Fruit fly (Drosophila melanogaster) whole organism, embryonic: ENCODE measurements around the gene CG43203.

Experiments used
- ATbp ChIP-seq: fragments of 200-800 bp; sonication (Bioruptor generic); optimal IDR thresholded peaks from 2 replicates; lab custom pipeline; 2017; ENCODE audit warnings: missing biosample characterization, mild to moderate bottlenecking, missing genetic modification characterization, missing genetic modification reagents
- Aef1 ChIP-seq: fragments of 200-800 bp; sonication (Bioruptor generic); IDR thresholded peaks from 3 replicates; pipeline ENCODE4 v1.3.6; 2022; ENCODE audit warnings: missing biosample characterization, missing genetic modification characterization
- Antp ChIP-seq: fragments of 200-800 bp; sonication (Bioruptor generic); optimal IDR thresholded peaks from 3 replicates; lab custom pipeline; 2016; ENCODE audit warnings: missing biosample characterization, missing genetic modification characterization
- CG10267 ChIP-seq: fragments of 200-800 bp; sonication (Bioruptor generic); optimal IDR thresholded peaks from 2 replicates; lab custom pipeline; 2018; ENCODE audit warnings: missing biosample characterization, mild to moderate bottlenecking, missing genetic modification characterization, moderate library complexity
- CG10321 ChIP-seq: fragments of 200-800 bp; sonication (Bioruptor generic); IDR thresholded peaks from 2 replicates; pipeline ENCODE4 v1.3.6; 2022; ENCODE audit warnings: missing biosample characterization, missing genetic modification characterization
- CG10565 ChIP-seq: fragments of 200-800 bp; sonication (Bioruptor generic); optimal IDR thresholded peaks from 3 replicates; lab custom pipeline; 2016; ENCODE audit warnings: missing biosample characterization, mild to moderate bottlenecking, missing genetic modification characterization
- CG13123 ChIP-seq: fragments of 200-800 bp; sonication (Bioruptor generic); optimal IDR thresholded peaks from 2 replicates; lab custom pipeline; 2016; ENCODE audit warnings: missing biosample characterization, missing genetic modification characterization
- CG15479 ChIP-seq: fragments of 200-800 bp; sonication (Bioruptor generic); optimal IDR thresholded peaks from 3 replicates; lab custom pipeline; 2019; ENCODE audit warnings: missing biosample characterization, mild to moderate bottlenecking, missing genetic modification characterization, moderate library complexity
- CG17359 ChIP-seq: fragments of 200-800 bp; sonication (Bioruptor generic); optimal IDR thresholded peaks from 3 replicates; lab custom pipeline; 2018; ENCODE audit warnings: missing biosample characterization, mild to moderate bottlenecking, missing genetic modification characterization, moderate library complexity
- CG18262 ChIP-seq: fragments of 200-800 bp; optimal IDR thresholded peaks from 3 replicates; lab custom pipeline; 2019; ENCODE audit warnings: missing biosample characterization, mild to moderate bottlenecking, missing genetic modification characterization, moderate library complexity
- CG18476 ChIP-seq: fragments of 200-800 bp; sonication (Bioruptor generic); optimal IDR thresholded peaks from 2 replicates; lab custom pipeline; 2016; ENCODE audit warnings: missing biosample characterization, mild to moderate bottlenecking, missing genetic modification characterization
- CG18619 ChIP-seq: fragments of 200-800 bp; sonication (Bioruptor generic); optimal IDR thresholded peaks from 3 replicates; lab custom pipeline; 2017; ENCODE audit warnings: missing biosample characterization, mild to moderate bottlenecking, missing genetic modification characterization
- CG2202 ChIP-seq: fragments of 200-800 bp; sonication (Bioruptor generic); optimal IDR thresholded peaks from 2 replicates; lab custom pipeline; 2018; ENCODE audit warnings: missing biosample characterization, mild to moderate bottlenecking, missing genetic modification characterization
- CG2712 ChIP-seq: fragments of 200-800 bp; optimal IDR thresholded peaks from 3 replicates; lab custom pipeline; 2019; ENCODE audit warnings: missing biosample characterization, mild to moderate bottlenecking, missing genetic modification characterization, moderate library complexity
- CG2889 ChIP-seq: fragments of 200-800 bp; sonication (Bioruptor generic); IDR thresholded peaks from 3 replicates; pipeline ENCODE4 v1.3.6; 2022; ENCODE audit warnings: missing biosample characterization, missing genetic modification characterization
- CG4282 ChIP-seq: fragments of 200-800 bp; sonication (Bioruptor generic); optimal IDR thresholded peaks from 2 replicates; lab custom pipeline; 2016; ENCODE audit warnings: missing biosample characterization, missing genetic modification characterization
- CG4360 ChIP-seq: fragments of 200-800 bp; sonication (Bioruptor generic); IDR thresholded peaks from 2 replicates; pipeline ENCODE4 v1.3.6; 2022; ENCODE audit warnings: missing biosample characterization, missing genetic modification characterization
- CG4424 ChIP-seq: fragments of 200-800 bp; sonication (Bioruptor generic); optimal IDR thresholded peaks from 3 replicates; lab custom pipeline; 2016; ENCODE audit warnings: missing biosample characterization, missing genetic modification characterization
- CG6254 ChIP-seq: fragments of 200-800 bp; sonication (Bioruptor generic); optimal IDR thresholded peaks from 3 replicates; lab custom pipeline; 2017; ENCODE audit warnings: mild to moderate bottlenecking, missing biosample characterization, missing genetic modification reagents, missing genetic modification characterization
- D ChIP-seq, 2 experiments: fragments of 200-800 bp in 1 of 2; fragments of >200 bp in 1 of 2; sonication (Bioruptor generic) in 1 of 2; optimal IDR thresholded peaks; 2 replicates in 1 of 2; 3 replicates in 1 of 2; lab custom pipeline; 2017; ENCODE audit warnings: mild to moderate bottlenecking in 1 of 2, missing biosample characterization in 1 of 2, missing genetic modification characterization in 1 of 2, missing genetic modification reagents in 1 of 2
- Deaf1 ChIP-seq: fragments of 200-800 bp; optimal IDR thresholded peaks from 3 replicates; lab custom pipeline; 2019; ENCODE audit warnings: missing biosample characterization, mild to moderate bottlenecking, missing genetic modification characterization, moderate library complexity
- Dfd ChIP-seq, 2 experiments: fragments of >200 bp; optimal IDR thresholded peaks; 2 replicates each; lab custom pipeline; 2017; ENCODE audit warnings: missing biosample characterization in 2 of 2, missing genetic modification characterization in 2 of 2
- Dip2 ChIP-seq: fragments of 200-800 bp; sonication (Bioruptor generic); IDR thresholded peaks from 2 replicates; pipeline ENCODE4 v1.3.6; 2022; ENCODE audit warnings: missing biosample characterization, missing genetic modification characterization
- ERR ChIP-seq: fragments of 200-800 bp; sonication (Bioruptor generic); optimal IDR thresholded peaks from 2 replicates; lab custom pipeline; 2016; ENCODE audit warnings: missing biosample characterization, missing genetic modification characterization
- Gsc ChIP-seq: fragments of 200-800 bp; sonication (Bioruptor generic); IDR thresholded peaks from 2 replicates; pipeline ENCODE4 v1.3.6; 2022; ENCODE audit warnings: missing biosample characterization, missing genetic modification characterization
- Nf-YA ChIP-seq: fragments of 200-800 bp; sonication (Bioruptor generic); IDR thresholded peaks from 2 replicates; pipeline ENCODE4 v1.3.6; 2022; ENCODE audit warnings: missing biosample characterization, missing genetic modification characterization
- PHDP ChIP-seq: fragments of 200-800 bp; sonication (Bioruptor generic); optimal IDR thresholded peaks from 3 replicates; lab custom pipeline; 2018; ENCODE audit warnings: missing biosample characterization, mild to moderate bottlenecking, missing genetic modification characterization, moderate library complexity
- bcd ChIP-seq: fragments of 200-800 bp; sonication (Bioruptor generic); optimal IDR thresholded peaks from 2 replicates; lab custom pipeline; 2017; ENCODE audit warnings: missing biosample characterization, mild to moderate bottlenecking, missing genetic modification characterization
- cg ChIP-seq: fragments of 200-800 bp; sonication (Bioruptor generic); optimal IDR thresholded peaks from 3 replicates; lab custom pipeline; 2019; ENCODE audit warnings: missing biosample characterization, mild to moderate bottlenecking, missing genetic modification characterization, moderate library complexity
- chif ChIP-seq, 2 experiments: fragments of 200-800 bp; sonication (Bioruptor generic); optimal IDR thresholded peaks; 3 replicates each; lab custom pipeline; 2016; ENCODE audit warnings: missing biosample characterization in 2 of 2, missing genetic modification characterization in 2 of 2
- crol ChIP-seq: fragments of 200-800 bp; sonication (Bioruptor generic); IDR thresholded peaks from 2 replicates; pipeline ENCODE4 v1.3.6; 2022; ENCODE audit warnings: missing biosample characterization, missing genetic modification characterization
- dimm ChIP-seq: fragments of 200-800 bp; sonication (Bioruptor generic); IDR thresholded peaks from 2 replicates; pipeline ENCODE4 v1.3.6; 2022; ENCODE audit warnings: missing biosample characterization, missing genetic modification characterization
- gem ChIP-seq: fragments of 200-800 bp; sonication (Bioruptor generic); optimal IDR thresholded peaks from 2 replicates; lab custom pipeline; 2019; ENCODE audit warnings: missing biosample characterization, mild to moderate bottlenecking, missing genetic modification characterization, moderate library complexity
- grn ChIP-seq: fragments of 200-800 bp; sonication (Bioruptor generic); optimal IDR thresholded peaks from 3 replicates; lab custom pipeline; 2017; ENCODE audit warnings: missing biosample characterization, missing genetic modification characterization
- hb ChIP-seq: fragments of 200-800 bp; sonication (Bioruptor generic); IDR thresholded peaks from 3 replicates; pipeline ENCODE4 v1.3.6; 2022; ENCODE audit warnings: missing biosample characterization, missing genetic modification characterization; ENCODE audit not compliant: partially characterized antibody
- lbe ChIP-seq: fragments of 200-800 bp; sonication (Bioruptor generic); optimal IDR thresholded peaks from 2 replicates; lab custom pipeline; 2016; ENCODE audit warnings: missing biosample characterization, mild to moderate bottlenecking, missing genetic modification characterization
- lmd ChIP-seq: fragments of 200-800 bp; sonication (Bioruptor generic); IDR thresholded peaks from 2 replicates; pipeline ENCODE4 v1.3.6; 2022; ENCODE audit warnings: missing biosample characterization, missing genetic modification characterization
- pb ChIP-seq: fragments of 200-800 bp; sonication (Bioruptor generic); optimal IDR thresholded peaks from 3 replicates; lab custom pipeline; 2016; ENCODE audit warnings: missing biosample characterization, missing genetic modification characterization
- pho ChIP-seq: fragments of 200-800 bp; sonication (Bioruptor generic); optimal IDR thresholded peaks from 2 replicates; lab custom pipeline; 2016; ENCODE audit warnings: missing biosample characterization, missing genetic modification characterization
- phol ChIP-seq: fragments of 200-800 bp; sonication (Bioruptor generic); optimal IDR thresholded peaks from 3 replicates; lab custom pipeline; 2018; ENCODE audit warnings: missing biosample characterization, mild to moderate bottlenecking, missing genetic modification characterization, moderate library complexity
- prd ChIP-seq, 3 experiments: fragments of >200 bp in 2 of 3; fragments of 200-800 bp in 1 of 3; sonication (Bioruptor generic) in 1 of 3; optimal IDR thresholded peaks in 2 of 3; IDR thresholded peaks in 1 of 3; 2 replicates in 2 of 3; 3 replicates in 1 of 3; pipeline versions ENCODE4 v1.3.6 to Lab custom; 2017 to 2022; ENCODE audit warnings: missing biosample characterization in 1 of 3, missing genetic modification characterization in 1 of 3
- pros ChIP-seq: fragments of 200-800 bp; sonication (Bioruptor generic); optimal IDR thresholded peaks from 3 replicates; lab custom pipeline; 2019; ENCODE audit warnings: missing biosample characterization, mild to moderate bottlenecking, missing genetic modification characterization, moderate library complexity
- slou ChIP-seq: fragments of 200-800 bp; sonication (Bioruptor generic); optimal IDR thresholded peaks from 3 replicates; lab custom pipeline; 2016; ENCODE audit warnings: missing biosample characterization, missing genetic modification characterization
- slp2 ChIP-seq: fragments of 200-800 bp; sonication (Bioruptor generic); optimal IDR thresholded peaks from 2 replicates; lab custom pipeline; 2016; ENCODE audit warnings: missing biosample characterization, missing genetic modification characterization
- ssp ChIP-seq: fragments of 200-800 bp; sonication (Bioruptor generic); IDR thresholded peaks from 2 replicates; pipeline ENCODE4 v1.3.6; 2022; ENCODE audit warnings: missing biosample characterization, missing genetic modification characterization
- stwl ChIP-seq: fragments of 200-800 bp; sonication (Bioruptor generic); optimal IDR thresholded peaks from 3 replicates; lab custom pipeline; 2018; ENCODE audit warnings: missing biosample characterization, mild to moderate bottlenecking, missing genetic modification characterization, moderate library complexity
- tio ChIP-seq: fragments of 200-800 bp; sonication (Bioruptor generic); optimal IDR thresholded peaks from 2 replicates; lab custom pipeline; 2017; ENCODE audit warnings: missing biosample characterization, missing genetic modification characterization, inconsistent platforms
- tll ChIP-seq, 2 experiments: fragments of 200-800 bp in 1 of 2; fragments of >200 bp in 1 of 2; sonication (Bioruptor generic) in 1 of 2; optimal IDR thresholded peaks; 2 replicates each; lab custom pipeline; 2017 to 2019; ENCODE audit warnings: missing biosample characterization in 2 of 2, missing genetic modification characterization in 2 of 2, mild to moderate bottlenecking in 1 of 2, moderate library complexity in 1 of 2
- toy ChIP-seq: fragments of 200-800 bp; sonication (Bioruptor generic); IDR thresholded peaks from 2 replicates; pipeline ENCODE4 v1.3.6; 2022; ENCODE audit warnings: missing biosample characterization, missing genetic modification characterization

The CG43203 gene

DNA sequence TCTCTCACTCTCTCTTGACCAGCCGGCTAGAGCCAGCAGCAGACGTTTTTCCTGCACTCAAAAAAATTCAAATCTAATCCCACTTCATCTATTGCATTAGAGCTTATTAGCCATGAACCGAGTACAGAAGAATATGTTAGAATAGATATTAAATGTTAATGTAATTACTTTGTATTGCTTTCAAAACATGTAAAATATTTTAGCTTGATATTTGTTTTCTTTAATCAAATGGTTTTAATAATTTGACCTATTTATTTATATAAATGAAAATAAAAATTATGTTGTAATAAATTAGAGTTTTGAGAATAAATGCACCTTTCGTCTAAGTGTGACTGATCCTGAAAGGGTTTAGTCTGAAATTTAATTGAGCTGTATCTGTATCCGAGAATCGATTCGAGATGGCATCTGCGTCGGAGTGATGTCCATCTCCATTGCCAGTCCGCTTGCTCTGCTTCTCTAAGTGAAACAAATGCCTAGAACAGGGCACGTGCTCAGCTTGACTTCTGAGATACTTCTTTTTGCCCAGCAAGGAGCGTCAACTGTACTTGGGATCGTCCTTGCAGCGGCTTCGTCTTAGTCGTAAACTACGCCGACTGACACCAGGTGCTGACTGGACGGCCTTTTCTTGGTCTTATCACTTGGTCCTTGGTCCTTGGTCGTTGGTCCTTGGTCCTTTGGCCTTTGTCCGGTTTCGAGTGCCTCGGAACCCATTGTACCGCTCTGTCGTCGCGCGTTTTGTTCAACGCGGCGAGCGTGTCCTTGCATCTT, 13.4 kb upstream of the CG43203 start (continued):
- no peak for TF ChIP-seq CG15479
- TF ChIP-seq chif (GFP tag; optimal IDR thresholded peaks at IDR 0.05; lab: Kevin White, UChicago) = no peak
- no peak for TF ChIP-seq CG18476
- peak; percentile 83 for TF ChIP-seq pros (GFP tag; lab: Kevin White, UChicago)
- no peak for TF ChIP-seq lbe
- TF ChIP-seq ssp (GFP tag; lab: Robert Waterston, UW) = no peak
- no peak for TF ChIP-seq dimm
- peak; percentile 1 for TF ChIP-seq phol
- no peak for TF ChIP-seq hb (GFP tag; lab: Robert Waterston, UW)
- no peak for TF ChIP-seq CG18619
- TF ChIP-seq Dfd (GFP tag; optimal IDR thresholded peaks at IDR 0.05; lab: Kevin White, UChicago) = no peak
- TF ChIP-seq ATbp (GFP tag; lab: Kevin White, UChicago) = no peak
- TF ChIP-seq CG6254 (GFP tag; lab: Kevin White, UChicago) = no peak
- TF ChIP-seq slou (GFP tag; lab: Kevin White, UChicago) = no peak
- no peak for TF ChIP-seq Aef1
- peak; percentile 4 for TF ChIP-seq gem
- TF ChIP-seq CG10565 (GFP tag; lab: Kevin White, UChicago) = no peak
- peak; percentile 13 for TF ChIP-seq CG10267
- no peak for TF ChIP-seq grn (GFP tag; lab: Kevin White, UChicago)
- no peak for TF ChIP-seq CG2202 (tag; lab: Kevin White, UChicago)
- TF ChIP-seq D (optimal IDR thresholded peaks at IDR 0.05; lab: Kevin White, UChicago) = peak; percentile 51
- no peak for TF ChIP-seq D (GFP tag; optimal IDR thresholded peaks at IDR 0.05; lab: Kevin White, UChicago)
- peak; percentile 34 for TF ChIP-seq CG2712 (tag; lab: Kevin White, UChicago)
- peak; percentile 38 for TF ChIP-seq CG18262 (tag; lab: Kevin White, UChicago)
- TF ChIP-seq pho (GFP tag; lab: Kevin White, UChicago) = no peak
- TF ChIP-seq Antp = no peak
- TF ChIP-seq Deaf1 (tag; lab: Kevin White, UChicago) = no peak

DNA sequence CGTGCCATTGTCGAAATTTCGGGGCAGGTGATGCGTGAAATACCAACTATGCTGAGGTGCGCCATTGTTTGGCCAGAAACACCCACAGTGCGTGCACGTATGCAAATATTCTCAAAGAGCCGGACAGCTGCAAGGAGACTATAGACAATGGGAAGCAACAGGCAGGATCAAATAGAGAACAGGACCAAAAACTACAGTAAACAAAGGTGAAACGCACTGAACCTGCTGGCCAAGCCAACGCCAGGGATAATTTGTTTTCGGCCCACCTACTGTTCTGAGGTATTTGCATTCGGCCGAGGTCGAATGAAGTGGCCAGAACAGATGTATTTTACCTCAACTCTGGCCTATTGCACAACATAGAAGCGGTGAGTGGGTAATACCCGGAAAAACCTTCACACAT, 12.1 kb upstream of the CG43203 start:
- TF ChIP-seq CG10321 (GFP tag; lab: Robert Waterston, UW) (no peak), PHDP (no peak), prd (optimal IDR thresholded peaks at IDR 0.05; lab: Kevin White, UChicago) (no peak), prd (GFP tag; IDR thresholded peaks at IDR 0.05; lab: Robert Waterston, UW) (peak; percentile 31; the same call in 1 of the 3 replicates), CG4282 (GFP tag; lab: Kevin White, UChicago) (no peak), CG13123 (GFP tag; lab: Kevin White, UChicago) (no peak), toy (GFP tag; lab: Robert Waterston, UW) (no peak), CG4360 (GFP tag; lab: Robert Waterston, UW) (no peak), stwl (no peak), bcd (no peak), tll (GFP tag; optimal IDR thresholded peaks at IDR 0.05; lab: Kevin White, UChicago) (peak in 1 of 2 experiments; percentile 95), Gsc (no peak), CG4424 (GFP tag; lab: Kevin White, UChicago) (no peak), CG17359 (tag; lab: Kevin White, UChicago) (no peak), ERR (GFP tag; lab: Kevin White, UChicago) (no peak), D (optimal IDR thresholded peaks at IDR 0.05; lab: Kevin White, UChicago) (peak; percentile 95), D (GFP tag; optimal IDR thresholded peaks at IDR 0.05; lab: Kevin White, UChicago) (no peak), lmd (no peak), Dip2 (GFP tag; lab: Robert Waterston, UW) (no peak), slp2 (GFP tag; lab: Kevin White, UChicago) (no peak), tio (GFP tag; lab: Kevin White, UChicago) (no peak), Nf-YA (GFP tag; lab: Robert Waterston, UW) (no peak), cg (GFP tag; lab: Kevin White, UChicago) (no peak), pb (GFP tag; lab: Kevin White, UChicago) (no peak), CG2889 (GFP tag; lab: Robert Waterston, UW) (no peak), ATbp (GFP tag; lab: Kevin White, UChicago) (no peak), crol (GFP tag; lab: Robert Waterston, UW) (no peak)
